Fruit fly (Drosophila melanogaster) whole organism, wandering third instar larva: ENCODE data around the gene h-cup.

ENCODE experiments used
- Hr83 ChIP-seq: fragments of 200-300 bp; sonication (Bioruptor generic); optimal IDR thresholded peaks from 2 replicates; lab custom pipeline; 2016; ENCODE audit warnings: missing biosample characterization, mild to moderate bottlenecking, missing genetic modification characterization, moderate library complexity; ENCODE audit not compliant: poor library complexity, severe bottlenecking
- Myc ChIP-seq: fragments of >200 bp; optimal IDR thresholded peaks from 2 replicates; lab custom pipeline; 2017
- Rel ChIP-seq, 2 experiments: fragments of 200-800 bp; sonication (Bioruptor generic) in 1 of 2; optimal IDR thresholded peaks; 2 replicates in 1 of 2; 3 replicates in 1 of 2; lab custom pipeline; 2016 to 2019; ENCODE audit warnings: mild to moderate bottlenecking in 2 of 2, missing biosample characterization in 2 of 2, missing genetic modification characterization in 2 of 2, moderate library complexity in 1 of 2
- Sp1 ChIP-seq: fragments of 200-800 bp; sonication (Bioruptor generic); optimal IDR thresholded peaks from 3 replicates; lab custom pipeline; 2019; ENCODE audit warnings: missing biosample characterization, mild to moderate bottlenecking, missing genetic modification characterization, moderate library complexity
- ey ChIP-seq: fragments of 200-800 bp; sonication (Bioruptor generic); optimal IDR thresholded peaks from 2 replicates; lab custom pipeline; 2016; ENCODE audit warnings: missing biosample characterization, missing genetic modification characterization
- foxo ChIP-seq, 2 experiments: fragments of 200-800 bp; sonication (Bioruptor generic); optimal IDR thresholded peaks; 2 replicates in 1 of 2; 3 replicates in 1 of 2; lab custom pipeline; 2016 to 2017; ENCODE audit warnings: missing biosample characterization in 2 of 2, missing genetic modification characterization in 2 of 2
- fru ChIP-seq: fragments of 200-800 bp; sonication (Bioruptor generic); optimal IDR thresholded peaks from 3 replicates; lab custom pipeline; 2016; ENCODE audit warnings: missing biosample characterization, mild to moderate bottlenecking, missing genetic modification characterization
- h ChIP-seq: fragments of 200-800 bp; sonication (Bioruptor generic); optimal IDR thresholded peaks from 3 replicates; lab custom pipeline; 2016; ENCODE audit warnings: missing biosample characterization, mild to moderate bottlenecking, missing genetic modification characterization
- jim ChIP-seq: fragments of 175-275, 200-325 bp; sonication (Bioruptor generic); optimal IDR thresholded peaks from 2 replicates; lab custom pipeline; 2016; ENCODE audit warnings: missing biosample characterization, mild to moderate bottlenecking, missing genetic modification characterization
- pan ChIP-seq: fragments of >200 bp; optimal IDR thresholded peaks from 2 replicates; lab custom pipeline; 2017
- psq ChIP-seq: fragments of 200-800 bp; sonication (Bioruptor generic); optimal IDR thresholded peaks from 3 replicates; lab custom pipeline; 2017; ENCODE audit warnings: missing biosample characterization, mild to moderate bottlenecking, missing genetic modification characterization, moderate library complexity
- sage ChIP-seq: fragments of 200-800 bp; sonication (Bioruptor generic); optimal IDR thresholded peaks from 2 replicates; lab custom pipeline; 2016; ENCODE audit warnings: missing biosample characterization, mild to moderate bottlenecking, missing genetic modification characterization
- tai ChIP-seq: sonication (Bioruptor generic); optimal IDR thresholded peaks from 2 replicates; lab custom pipeline; 2016; ENCODE audit warnings: missing biosample characterization, missing genetic modification characterization
- woc ChIP-seq: sonication (Bioruptor generic); optimal IDR thresholded peaks from 2 replicates; lab custom pipeline; 2016; ENCODE audit warnings: missing biosample characterization, mild to moderate bottlenecking, missing genetic modification characterization

DNA sequence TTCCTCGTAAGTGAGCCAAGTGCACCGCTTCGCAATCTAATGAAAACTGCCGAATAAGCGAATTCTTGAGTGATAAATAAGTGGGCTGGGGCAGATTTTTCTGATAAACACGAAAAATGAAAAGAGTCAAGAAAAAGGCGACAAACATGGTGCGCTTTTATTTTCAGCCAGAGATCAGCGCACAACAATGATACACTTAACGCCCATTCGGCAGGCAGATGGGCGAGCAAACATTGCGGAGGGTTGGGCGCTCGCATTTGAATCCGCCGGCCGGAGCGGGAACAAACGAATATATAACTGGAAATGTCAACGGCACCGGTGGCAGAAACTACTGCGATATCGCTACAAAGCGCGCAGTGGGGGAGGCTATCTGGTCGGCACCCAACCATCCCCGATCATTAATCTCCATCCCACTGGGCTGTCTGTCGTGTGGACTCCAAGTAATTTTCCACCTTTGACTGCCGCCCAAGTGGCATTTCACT, 24.3 kb upstream of the h-cup start, which contains the start of gene CG6125:
- TF ChIP-seq sage (GFP tag; lab: Kevin White, UChicago) (no peak), Hr83 (GFP tag; lab: Kevin White, UChicago) (no peak), fru (no peak), ey (GFP tag; lab: Kevin White, UChicago) (no peak), Sp1 (no peak), Rel (GFP tag; optimal IDR thresholded peaks at IDR 0.05; lab: Kevin White, UChicago) (no peak), Rel (tag; optimal IDR thresholded peaks at IDR 0.05; lab: Kevin White, UChicago) (no peak), foxo (GFP tag; optimal IDR thresholded peaks at IDR 0.05; lab: Kevin White, UChicago) (no peak), pan (no peak), woc (GFP tag; lab: Kevin White, UChicago) (no peak), psq (GFP tag; lab: Kevin White, UChicago) (no peak), jim (GFP tag; lab: Kevin White, UChicago) (no peak), Myc (lab: Kevin White, UChicago) (no peak), h (no peak), tai (GFP tag; lab: Kevin White, UChicago) (no peak)
